Fruit fly (Drosophila melanogaster) whole organism, embryonic: ENCODE data around the gene CG33181.

Experiments
- CG10209 ChIP-seq: fragments of 200-800 bp; sonication (Bioruptor generic); optimal IDR thresholded peaks from 3 replicates; lab custom pipeline; 2017; ENCODE audit warnings: missing biosample characterization, mild to moderate bottlenecking, missing genetic modification characterization, missing genetic modification reagents
- CG11695 ChIP-seq: fragments of 200-800 bp; sonication (Bioruptor generic); IDR thresholded peaks from 3 replicates; pipeline ENCODE4 v1.3.6; 2022; ENCODE audit warnings: missing biosample characterization, missing genetic modification characterization
- CG11696 ChIP-seq: fragments of 200-800 bp; sonication (Bioruptor generic); IDR thresholded peaks from 2 replicates; pipeline ENCODE4 v1.3.6; 2022; ENCODE audit warnings: missing biosample characterization, missing genetic modification characterization
- CG12391 ChIP-seq: fragments of 200-800 bp; sonication (Bioruptor generic); optimal IDR thresholded peaks from 3 replicates; lab custom pipeline; 2018; ENCODE audit warnings: missing biosample characterization, mild to moderate bottlenecking, missing genetic modification characterization, moderate library complexity
- CG13287 ChIP-seq: fragments of 200-800 bp; sonication (Bioruptor generic); IDR thresholded peaks from 2 replicates; pipeline ENCODE4 v1.3.6; 2022; ENCODE audit warnings: missing biosample characterization, missing genetic modification characterization; ENCODE audit not compliant: partially characterized antibody
- CG17328 ChIP-seq: fragments of 200-800 bp; sonication (Bioruptor generic); IDR thresholded peaks from 2 replicates; pipeline ENCODE4 v1.3.6; 2022; ENCODE audit warnings: missing biosample characterization, missing genetic modification characterization
- CG17385 ChIP-seq: fragments of 200-800 bp; sonication (Bioruptor generic); optimal IDR thresholded peaks from 3 replicates; lab custom pipeline; 2018; ENCODE audit warnings: missing biosample characterization, mild to moderate bottlenecking, missing genetic modification characterization
- CG30403 ChIP-seq: fragments of 200-800 bp; sonication (Bioruptor generic); optimal IDR thresholded peaks from 3 replicates; lab custom pipeline; 2016; ENCODE audit warnings: missing biosample characterization, missing genetic modification characterization
- CG3281 ChIP-seq: fragments of 200-800 bp; sonication (Bioruptor generic); optimal IDR thresholded peaks from 3 replicates; lab custom pipeline; 2017; ENCODE audit warnings: missing biosample characterization, mild to moderate bottlenecking, missing genetic modification characterization
- CG34224 ChIP-seq: fragments of 200-800 bp; sonication (Bioruptor generic); IDR thresholded peaks from 3 replicates; pipeline ENCODE4 v1.3.6; 2022; ENCODE audit warnings: missing biosample characterization, missing genetic modification characterization; ENCODE audit not compliant: partially characterized antibody
- CG3847 ChIP-seq: fragments of 200-800 bp; sonication (Bioruptor generic); IDR thresholded peaks from 2 replicates; pipeline ENCODE4 v1.3.6; 2022; ENCODE audit warnings: missing biosample characterization, missing genetic modification characterization
- CG43689 ChIP-seq: fragments of 200-800 bp; sonication (Bioruptor generic); IDR thresholded peaks from 2 replicates; pipeline ENCODE4 v1.3.6; 2022; ENCODE audit warnings: missing biosample characterization, missing genetic modification characterization
- CG7839 ChIP-seq: fragments of 200-800 bp; sonication (Bioruptor generic); optimal IDR thresholded peaks from 3 replicates; lab custom pipeline; 2018; ENCODE audit warnings: missing biosample characterization, mild to moderate bottlenecking, missing genetic modification characterization, moderate library complexity
- D19B ChIP-seq: fragments of 200-800 bp; sonication (Bioruptor generic); optimal IDR thresholded peaks from 2 replicates; lab custom pipeline; 2017; ENCODE audit warnings: missing biosample characterization, mild to moderate bottlenecking, missing genetic modification characterization
- Dbx ChIP-seq: fragments of 200-800 bp; sonication (Bioruptor generic); IDR thresholded peaks from 3 replicates; pipeline ENCODE4 v1.3.6; 2022; ENCODE audit warnings: missing biosample characterization, missing genetic modification characterization
- Dek ChIP-seq: fragments of 200-800 bp; sonication (Bioruptor generic); optimal IDR thresholded peaks from 3 replicates; lab custom pipeline; 2019; ENCODE audit warnings: missing biosample characterization, mild to moderate bottlenecking, missing genetic modification characterization, moderate library complexity
- E2f1 ChIP-seq: fragments of 200-800 bp; sonication (Bioruptor generic); IDR thresholded peaks from 2 replicates; pipeline ENCODE4 v1.3.6; 2022; ENCODE audit warnings: missing biosample characterization, missing genetic modification characterization
- H2.0 ChIP-seq: fragments of 200-800 bp; sonication (Bioruptor generic); IDR thresholded peaks from 2 replicates; pipeline ENCODE4 v1.3.6; 2022; ENCODE audit warnings: missing biosample characterization, missing genetic modification characterization
- HLHmδ ChIP-seq: fragments of 200-800 bp; sonication (Bioruptor generic); optimal IDR thresholded peaks from 2 replicates; lab custom pipeline; 2018; ENCODE audit warnings: missing biosample characterization, mild to moderate bottlenecking, missing genetic modification characterization, moderate library complexity
- Mes4 ChIP-seq: fragments of 200-800 bp; sonication (Bioruptor generic); optimal IDR thresholded peaks from 2 replicates; lab custom pipeline; 2016; ENCODE audit warnings: missing biosample characterization, missing genetic modification characterization
- Nf-YA ChIP-seq: fragments of 200-800 bp; sonication (Bioruptor generic); IDR thresholded peaks from 2 replicates; pipeline ENCODE4 v1.3.6; 2022; ENCODE audit warnings: missing biosample characterization, missing genetic modification characterization
- Oli ChIP-seq: fragments of 200-800 bp; sonication (Bioruptor generic); optimal IDR thresholded peaks from 2 replicates; lab custom pipeline; 2018; ENCODE audit warnings: missing biosample characterization, mild to moderate bottlenecking, missing genetic modification characterization, moderate library complexity
- Ptx1 ChIP-seq: fragments of 200-800 bp; sonication (Bioruptor generic); IDR thresholded peaks from 2 replicates; pipeline ENCODE4 v1.3.6; 2022; ENCODE audit warnings: missing biosample characterization, missing genetic modification characterization
- Sox102F ChIP-seq: fragments of 200-800 bp; sonication (Bioruptor generic); optimal IDR thresholded peaks from 2 replicates; lab custom pipeline; 2018; ENCODE audit warnings: missing biosample characterization, mild to moderate bottlenecking, missing genetic modification characterization, moderate library complexity
- Tbp ChIP-seq: fragments of >200 bp; optimal IDR thresholded peaks from 2 replicates; lab custom pipeline; 2018; ENCODE audit warnings: missing biosample characterization, missing genetic modification characterization
- bab2 ChIP-seq: fragments of 200-800 bp; sonication (Bioruptor generic); optimal IDR thresholded peaks from 2 replicates; lab custom pipeline; 2016; ENCODE audit warnings: missing biosample characterization, missing genetic modification characterization
- bsh ChIP-seq, 2 experiments: fragments of 200-800 bp; sonication (Bioruptor generic); optimal IDR thresholded peaks; 2 replicates each; lab custom pipeline; 2017 to 2018; ENCODE audit warnings: mild to moderate bottlenecking in 2 of 2, missing biosample characterization in 2 of 2, missing genetic modification characterization in 2 of 2, moderate library complexity in 1 of 2
- croc ChIP-seq: fragments of 200-800 bp; sonication (Bioruptor generic); conservative IDR thresholded peaks from 3 replicates; pipeline ENCODE4 v1.3.6; 2022; ENCODE audit warnings: missing biosample characterization, missing genetic modification characterization
- cwo ChIP-seq: fragments of 200-800 bp; sonication (Bioruptor generic); optimal IDR thresholded peaks from 3 replicates; lab custom pipeline; 2017; ENCODE audit warnings: missing biosample characterization, missing genetic modification characterization, mild to moderate bottlenecking, moderate library complexity, missing genetic modification reagents
- dan ChIP-seq: fragments of 200-800 bp; sonication (Bioruptor generic); IDR thresholded peaks from 2 replicates; pipeline ENCODE4 v1.3.6; 2022; ENCODE audit warnings: missing biosample characterization, missing genetic modification characterization
- dmrt11E ChIP-seq: fragments of 200-800 bp; sonication (Bioruptor generic); optimal IDR thresholded peaks from 3 replicates; lab custom pipeline; 2018; ENCODE audit warnings: missing biosample characterization, mild to moderate bottlenecking, missing genetic modification characterization, moderate library complexity
- ems ChIP-seq: fragments of 200-800 bp; sonication (Bioruptor generic); optimal IDR thresholded peaks from 3 replicates; lab custom pipeline; 2016; ENCODE audit warnings: missing biosample characterization, missing genetic modification characterization
- fd3F ChIP-seq: fragments of 200-800 bp; sonication (Bioruptor generic); optimal IDR thresholded peaks from 2 replicates; lab custom pipeline; 2018; ENCODE audit warnings: missing biosample characterization, mild to moderate bottlenecking, missing genetic modification characterization, moderate library complexity
- fru ChIP-seq: fragments of >200 bp; optimal IDR thresholded peaks from 2 replicates; lab custom pipeline; 2017
- gem ChIP-seq: fragments of 200-800 bp; sonication (Bioruptor generic); optimal IDR thresholded peaks from 2 replicates; lab custom pipeline; 2019; ENCODE audit warnings: missing biosample characterization, mild to moderate bottlenecking, missing genetic modification characterization, moderate library complexity
- kah ChIP-seq: fragments of 200-800 bp; sonication (Bioruptor generic); optimal IDR thresholded peaks from 2 replicates; lab custom pipeline; 2018; ENCODE audit warnings: missing biosample characterization, mild to moderate bottlenecking, missing genetic modification characterization
- kni ChIP-seq: fragments of 200-800 bp; sonication (Bioruptor generic); optimal IDR thresholded peaks from 3 replicates; lab custom pipeline; 2017; ENCODE audit warnings: mild to moderate bottlenecking, missing biosample characterization, missing genetic modification reagents, missing genetic modification characterization
- nom ChIP-seq: fragments of 200-800 bp; sonication (Bioruptor generic); optimal IDR thresholded peaks from 2 replicates; lab custom pipeline; 2017; ENCODE audit warnings: missing biosample characterization, missing genetic modification characterization, mild to moderate bottlenecking, moderate library complexity, missing genetic modification reagents
- phol ChIP-seq: fragments of 200-800 bp; sonication (Bioruptor generic); optimal IDR thresholded peaks from 3 replicates; lab custom pipeline; 2018; ENCODE audit warnings: missing biosample characterization, mild to moderate bottlenecking, missing genetic modification characterization, moderate library complexity
- salm ChIP-seq: fragments of 200-800 bp; sonication (Bioruptor generic); optimal IDR thresholded peaks from 2 replicates; lab custom pipeline; 2018; ENCODE audit warnings: missing biosample characterization, mild to moderate bottlenecking, missing genetic modification characterization
- scrt ChIP-seq: fragments of 200-800 bp; sonication (Bioruptor generic); optimal IDR thresholded peaks from 2 replicates; lab custom pipeline; 2018; ENCODE audit warnings: missing biosample characterization, mild to moderate bottlenecking, missing genetic modification characterization, moderate library complexity
- sens ChIP-seq: fragments of 200-800 bp; sonication (Bioruptor generic); peaks from one replicate; lab custom pipeline; 2016; ENCODE audit warnings: missing biosample characterization, missing genetic modification characterization
- seq ChIP-seq: fragments of 200-800 bp; sonication (Bioruptor generic); IDR thresholded peaks from 2 replicates; pipeline ENCODE4 v1.3.6; 2022; ENCODE audit warnings: missing biosample characterization, missing genetic modification characterization
- stc ChIP-seq: fragments of 200-800 bp; sonication (Bioruptor generic); IDR thresholded peaks from 2 replicates; pipeline ENCODE4 v1.3.6; 2022; ENCODE audit warnings: missing biosample characterization, missing genetic modification characterization
- tin ChIP-seq: fragments of 200-800 bp; sonication (Bioruptor generic); optimal IDR thresholded peaks from 3 replicates; lab custom pipeline; 2016; ENCODE audit warnings: missing biosample characterization, missing genetic modification characterization
- trem ChIP-seq: fragments of 200-800 bp; optimal IDR thresholded peaks from 3 replicates; lab custom pipeline; 2019; ENCODE audit warnings: missing biosample characterization, mild to moderate bottlenecking, missing genetic modification characterization, moderate library complexity
- twi ChIP-seq: fragments of 200-800 bp; optimal IDR thresholded peaks from 2 replicates; lab custom pipeline; 2019; ENCODE audit warnings: missing biosample characterization, mild to moderate bottlenecking, missing genetic modification characterization, moderate library complexity
- unpg ChIP-seq: fragments of 200-800 bp; sonication (Bioruptor generic); optimal IDR thresholded peaks from 3 replicates; lab custom pipeline; 2018; ENCODE audit warnings: missing biosample characterization, mild to moderate bottlenecking, missing genetic modification characterization, moderate library complexity
- zfh1 ChIP-seq: fragments of 200-800 bp; sonication (Bioruptor generic); IDR thresholded peaks from 3 replicates; pipeline ENCODE4 v1.3.6; 2022; ENCODE audit warnings: missing biosample characterization, missing genetic modification characterization

Gene CG33181

DNA sequence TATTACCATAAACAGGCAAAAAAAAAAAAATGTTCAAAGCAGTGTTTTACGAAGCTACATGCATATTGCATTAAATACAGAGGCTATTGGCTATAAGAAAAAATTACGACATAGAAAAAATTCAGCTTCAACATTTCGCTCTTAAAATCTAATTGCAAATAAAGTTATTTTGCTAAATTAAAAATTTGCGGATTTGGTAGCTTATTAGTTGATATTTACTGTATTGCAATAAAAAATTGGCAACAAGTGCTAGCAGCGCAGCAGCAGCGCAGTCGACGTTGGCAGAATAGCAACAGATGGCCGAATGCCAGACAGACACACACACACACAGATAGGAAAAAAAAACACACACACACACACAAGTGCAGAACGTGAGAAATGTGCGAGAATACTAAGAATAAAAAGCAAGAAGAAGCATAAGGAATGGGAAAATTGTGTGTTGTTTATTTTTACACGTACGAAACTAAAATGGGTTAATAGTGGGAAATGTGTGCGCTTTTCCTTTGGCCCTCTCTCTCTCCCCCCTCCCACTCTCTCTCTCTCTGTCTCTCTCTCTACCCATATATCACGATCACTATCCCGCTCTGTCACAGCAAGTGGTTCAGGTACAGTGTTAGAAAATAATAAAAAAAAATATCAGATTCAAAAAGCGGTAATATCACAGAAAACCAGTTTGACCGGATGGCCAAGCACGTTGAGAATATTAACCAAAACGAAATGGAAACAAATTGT lies 44.6 kb downstream of the CG33181 start (continued):
- TF ChIP-seq Ptx1 (GFP tag; lab: Robert Waterston, UW) (peak; percentile 50; the same call in 1 of the 2 replicates), CG3281 (GFP tag; lab: Kevin White, UChicago) (peak; percentile 54), kni (GFP tag; lab: Kevin White, UChicago) (peak; percentile 89), fd3F (peak; percentile 15), fru (lab: Kevin White, UChicago) (no peak), CG11696 (GFP tag; lab: Robert Waterston, UW) (no peak), CG17328 (GFP tag; lab: Robert Waterston, UW) (peak; percentile 19; the same call in 1 of the 2 replicates), Sox102F (peak; percentile 37), nom (GFP tag; lab: Kevin White, UChicago) (no peak), CG7839 (tag; lab: Kevin White, UChicago) (peak; percentile 34), unpg (GFP tag; lab: Kevin White, UChicago) (peak; percentile 41), Oli (peak; percentile 51), CG30403 (GFP tag; lab: Kevin White, UChicago) (peak; percentile 43), sens (GFP tag; lab: Kevin White, UChicago) (peak; percentile 50), seq (GFP tag; lab: Robert Waterston, UW) (peak; percentile 47; the same call in 1 of the 2 replicates), bsh (GFP tag; optimal IDR thresholded peaks at IDR 0.05; lab: Kevin White, UChicago) (peak in 1 of 2 experiments; percentile 13), CG43689 (no peak), dmrt11E (tag; lab: Kevin White, UChicago) (no peak), CG3847 (GFP tag; lab: Robert Waterston, UW) (peak; percentile 45), cwo (GFP tag; lab: Kevin White, UChicago) (peak; percentile 13), tin (GFP tag; lab: Kevin White, UChicago) (no peak), zfh1 (GFP tag; lab: Robert Waterston, UW) (0 out of 3 replicates have a peak, but pooled peaks have one; percentile 45), CG17385 (GFP tag; lab: Kevin White, UChicago) (peak; percentile 53), dan (GFP tag; lab: Robert Waterston, UW) (no peak), gem (tag; lab: Kevin White, UChicago) (peak; percentile 58), stc (GFP tag; lab: Robert Waterston, UW) (0 out of 2 replicates have a peak, but pooled peaks have one; percentile 11), ems (GFP tag; lab: Kevin White, UChicago) (no peak), CG11695 (GFP tag; lab: Robert Waterston, UW) (0 out of 3 replicates have a peak, but pooled peaks have one; percentile 36), CG10209 (GFP tag; lab: Kevin White, UChicago) (peak; percentile 2), Mes4 (GFP tag; lab: Kevin White, UChicago) (no peak), Dbx (GFP tag; lab: Robert Waterston, UW) (peak; percentile 56; the same call in 2 of the 3 replicates), Dek (peak; percentile 53), kah (GFP tag; lab: Kevin White, UChicago) (peak; percentile 59), E2f1 (GFP tag; lab: Robert Waterston, UW) (0 out of 2 replicates have a peak, but pooled peaks have one; percentile 24), phol (peak; percentile 11), HLHmδ (GFP tag; lab: Kevin White, UChicago) (no peak), bab2 (no peak), Tbp (GFP tag; lab: Kevin White, UChicago) (no peak), CG34224 (GFP tag; lab: Robert Waterston, UW) (no peak), CG12391 (tag; lab: Kevin White, UChicago) (peak; percentile 20), H2.0 (GFP tag; lab: Robert Waterston, UW) (peak; percentile 23; the same call in 1 of the 2 replicates), trem (no peak), salm (tag; lab: Kevin White, UChicago) (no peak), scrt (GFP tag; lab: Kevin White, UChicago) (peak; percentile 32), CG13287 (no peak), D19B (no peak), Nf-YA (no peak), croc (GFP tag; lab: Robert Waterston, UW) (no peak), twi (tag; lab: Kevin White, UChicago) (peak; percentile 34)
